Fruit fly (Drosophila melanogaster) whole organism, wandering third instar larva: Measurements from ENCODE around the gene CG17328.
A peak's percentile ranks its signal among the peaks of the same experiment; 100 is the strongest.

ENCODE experiments used
- Abd-B ChIP-seq: fragments of >200 bp; optimal IDR thresholded peaks from 2 replicates; lab custom pipeline; 2017; ENCODE audit warnings: missing biosample characterization, missing genetic modification characterization
- CG32264 ChIP-seq: fragments of 200-800 bp; sonication (Bioruptor generic); optimal IDR thresholded peaks from 2 replicates; lab custom pipeline; 2016; ENCODE audit warnings: missing biosample characterization, missing genetic modification characterization
- CG9705 ChIP-seq: fragments of 200-800 bp; sonication (Bioruptor generic); optimal IDR thresholded peaks from 2 replicates; lab custom pipeline; 2018; ENCODE audit warnings: missing biosample characterization, mild to moderate bottlenecking, missing genetic modification characterization
- CrebA ChIP-seq: fragments of 200-800 bp; sonication (Bioruptor generic); optimal IDR thresholded peaks from 2 replicates; lab custom pipeline; 2016; ENCODE audit warnings: missing biosample characterization, mild to moderate bottlenecking, missing genetic modification characterization, borderline replicate concordance
- Dfd ChIP-seq: fragments of >200 bp; optimal IDR thresholded peaks from 2 replicates; lab custom pipeline; 2017; ENCODE audit warnings: missing biosample characterization, missing genetic modification characterization
- Dif ChIP-seq: fragments of 200-275, 200-300 bp; sonication (Bioruptor generic); optimal IDR thresholded peaks from 2 replicates; lab custom pipeline; 2018; ENCODE audit warnings: missing biosample characterization, missing genetic modification characterization; ENCODE audit not compliant: partially characterized antibody
- GATAd ChIP-seq: sonication (Bioruptor generic); optimal IDR thresholded peaks from 2 replicates; lab custom pipeline; 2016; ENCODE audit warnings: missing biosample characterization, missing genetic modification characterization
- HLH106 ChIP-seq: fragments of 200-800 bp; optimal IDR thresholded peaks from 3 replicates; lab custom pipeline; 2019; ENCODE audit warnings: missing biosample characterization, mild to moderate bottlenecking, missing genetic modification characterization, moderate library complexity
- Hnf4 ChIP-seq: fragments of 200-800 bp; sonication (Bioruptor generic); optimal IDR thresholded peaks from 2 replicates; lab custom pipeline; 2016; ENCODE audit warnings: missing biosample characterization, mild to moderate bottlenecking, missing genetic modification characterization
- Hr78 ChIP-seq: fragments of >200 bp; optimal IDR thresholded peaks from 2 replicates; lab custom pipeline; 2017; ENCODE audit warnings: missing biosample characterization, missing genetic modification characterization
- Hr83 ChIP-seq: fragments of 200-300 bp; sonication (Bioruptor generic); optimal IDR thresholded peaks from 2 replicates; lab custom pipeline; 2016; ENCODE audit warnings: missing biosample characterization, mild to moderate bottlenecking, missing genetic modification characterization, moderate library complexity; ENCODE audit not compliant: poor library complexity, severe bottlenecking
- Jra ChIP-seq: sonication (Bioruptor generic); optimal IDR thresholded peaks from 2 replicates; lab custom pipeline; 2016; ENCODE audit warnings: missing biosample characterization, missing genetic modification characterization
- Mio ChIP-seq: sonication (Bioruptor generic); optimal IDR thresholded peaks from 2 replicates; lab custom pipeline; 2016; ENCODE audit warnings: missing biosample characterization, missing genetic modification characterization
- Myc ChIP-seq: fragments of >200 bp; optimal IDR thresholded peaks from 2 replicates; lab custom pipeline; 2017
- N ChIP-seq: fragments of >200 bp; optimal IDR thresholded peaks from 2 replicates; lab custom pipeline; 2018; ENCODE audit warnings: missing biosample characterization, missing external identifiers, missing genetic modification characterization
- OdsH ChIP-seq: fragments of 200-800 bp; sonication (Bioruptor generic); optimal IDR thresholded peaks from 2 replicates; lab custom pipeline; 2016; ENCODE audit warnings: missing biosample characterization, mild to moderate bottlenecking, missing genetic modification characterization
- Rel ChIP-seq, 2 experiments: fragments of 200-800 bp; sonication (Bioruptor generic) in 1 of 2; optimal IDR thresholded peaks; 2 replicates in 1 of 2; 3 replicates in 1 of 2; lab custom pipeline; 2016 to 2019; ENCODE audit warnings: mild to moderate bottlenecking in 2 of 2, missing biosample characterization in 2 of 2, missing genetic modification characterization in 2 of 2, moderate library complexity in 1 of 2
- Sp1 ChIP-seq: fragments of 200-800 bp; sonication (Bioruptor generic); optimal IDR thresholded peaks from 3 replicates; lab custom pipeline; 2019; ENCODE audit warnings: missing biosample characterization, mild to moderate bottlenecking, missing genetic modification characterization, moderate library complexity
- Vsx2 ChIP-seq: fragments of 200-300, 225-300 bp; sonication (Bioruptor generic); optimal IDR thresholded peaks from 2 replicates; lab custom pipeline; 2018; ENCODE audit warnings: missing biosample characterization, missing genetic modification characterization; ENCODE audit not compliant: partially characterized antibody
- br ChIP-seq: fragments of 200-800 bp; sonication (Bioruptor generic); optimal IDR thresholded peaks from 2 replicates; lab custom pipeline; 2016; ENCODE audit warnings: missing biosample characterization, missing genetic modification characterization
- brk ChIP-seq: fragments of 200-800 bp; sonication (Bioruptor generic); optimal IDR thresholded peaks from 2 replicates; lab custom pipeline; 2016; ENCODE audit warnings: missing biosample characterization, mild to moderate bottlenecking, missing genetic modification characterization
- dl ChIP-seq, 2 experiments: fragments of 175-275, 200-275 bp in 1 of 2; fragments of 200-275 bp in 1 of 2; sonication (Bioruptor generic); optimal IDR thresholded peaks; lab custom pipeline; 2018; ENCODE audit warnings: mild to moderate bottlenecking in 2 of 2, missing biosample characterization in 2 of 2, missing genetic modification characterization in 2 of 2, moderate library complexity in 2 of 2; ENCODE audit not compliant: partially characterized antibody in 2 of 2, insufficient read depth in 1 of 2
- dmrt93B ChIP-seq: fragments of 200-800 bp; sonication (Bioruptor generic); optimal IDR thresholded peaks from 2 replicates; lab custom pipeline; 2018; ENCODE audit warnings: missing biosample characterization, mild to moderate bottlenecking, missing genetic modification characterization
- dsf ChIP-seq: sonication (Bioruptor generic); optimal IDR thresholded peaks from 2 replicates; lab custom pipeline; 2016; ENCODE audit warnings: missing biosample characterization, missing genetic modification characterization, borderline replicate concordance
- ey ChIP-seq: fragments of 200-800 bp; sonication (Bioruptor generic); optimal IDR thresholded peaks from 2 replicates; lab custom pipeline; 2016; ENCODE audit warnings: missing biosample characterization, missing genetic modification characterization
- foxo ChIP-seq, 2 experiments: fragments of 200-800 bp; sonication (Bioruptor generic); optimal IDR thresholded peaks; 2 replicates in 1 of 2; 3 replicates in 1 of 2; lab custom pipeline; 2016 to 2017; ENCODE audit warnings: missing biosample characterization in 2 of 2, missing genetic modification characterization in 2 of 2
- fru ChIP-seq: fragments of 200-800 bp; sonication (Bioruptor generic); optimal IDR thresholded peaks from 3 replicates; lab custom pipeline; 2016; ENCODE audit warnings: missing biosample characterization, mild to moderate bottlenecking, missing genetic modification characterization
- h ChIP-seq: fragments of 200-800 bp; sonication (Bioruptor generic); optimal IDR thresholded peaks from 3 replicates; lab custom pipeline; 2016; ENCODE audit warnings: missing biosample characterization, mild to moderate bottlenecking, missing genetic modification characterization
- jim ChIP-seq: fragments of 175-275, 200-325 bp; sonication (Bioruptor generic); optimal IDR thresholded peaks from 2 replicates; lab custom pipeline; 2016; ENCODE audit warnings: missing biosample characterization, mild to moderate bottlenecking, missing genetic modification characterization
- lola ChIP-seq: fragments of >200 bp; optimal IDR thresholded peaks from 2 replicates; lab custom pipeline; 2017; ENCODE audit warnings: missing biosample characterization, missing genetic modification characterization
- pan ChIP-seq: fragments of >200 bp; optimal IDR thresholded peaks from 2 replicates; lab custom pipeline; 2017
- psq ChIP-seq: fragments of 200-800 bp; sonication (Bioruptor generic); optimal IDR thresholded peaks from 3 replicates; lab custom pipeline; 2017; ENCODE audit warnings: missing biosample characterization, mild to moderate bottlenecking, missing genetic modification characterization, moderate library complexity
- rgr ChIP-seq: fragments of 200-800 bp; sonication (Bioruptor generic); optimal IDR thresholded peaks from 3 replicates; lab custom pipeline; 2016; ENCODE audit warnings: missing biosample characterization, mild to moderate bottlenecking, missing genetic modification characterization
- sage ChIP-seq: fragments of 200-800 bp; sonication (Bioruptor generic); optimal IDR thresholded peaks from 2 replicates; lab custom pipeline; 2016; ENCODE audit warnings: missing biosample characterization, mild to moderate bottlenecking, missing genetic modification characterization
- sv ChIP-seq: fragments of 200-800 bp; sonication (Bioruptor generic); optimal IDR thresholded peaks from 3 replicates; lab custom pipeline; 2016; ENCODE audit warnings: missing biosample characterization, missing genetic modification characterization
- tai ChIP-seq: sonication (Bioruptor generic); optimal IDR thresholded peaks from 2 replicates; lab custom pipeline; 2016; ENCODE audit warnings: missing biosample characterization, missing genetic modification characterization
- usp ChIP-seq: fragments of >200 bp; optimal IDR thresholded peaks from 2 replicates; lab custom pipeline; 2017; ENCODE audit warnings: missing biosample characterization, missing genetic modification characterization
- woc ChIP-seq: sonication (Bioruptor generic); optimal IDR thresholded peaks from 2 replicates; lab custom pipeline; 2016; ENCODE audit warnings: missing biosample characterization, mild to moderate bottlenecking, missing genetic modification characterization

Gene CG17328

dm6 chr2L:16329102-16329520, 29.4 kb downstream of the CG17328 start, which contains the start of gene mRpL4:
TSS of gene mRpL4 (minus strand) at chr2L:16329132.
- TF ChIP-seq Dfd (no peak), dsf (GFP tag; lab: Kevin White, UChicago) (no peak), rgr (GFP tag; lab: Kevin White, UChicago) (no peak), usp (GFP tag; lab: Kevin White, UChicago) (no peak), Hr83 (peak; percentile 63), CrebA (no peak), CG9705 (GFP tag; lab: Kevin White, UChicago) (no peak), Sp1 (GFP tag; lab: Kevin White, UChicago) (no peak), dmrt93B (GFP tag; lab: Kevin White, UChicago) (no peak), foxo (GFP tag; optimal IDR thresholded peaks at IDR 0.05; lab: Kevin White, UChicago) (peak in 1 of 2 experiments; percentile 71), HLH106 (tag; lab: Kevin White, UChicago) (no peak), woc (peak; percentile 72), ey (no peak), OdsH (GFP tag; lab: Kevin White, UChicago) (peak; percentile 14), Jra (GFP tag; lab: Kevin White, UChicago) (peak; percentile 57), Abd-B (GFP tag; lab: Kevin White, UChicago) (no peak), Hr78 (GFP tag; lab: Kevin White, UChicago) (no peak), psq (GFP tag; lab: Kevin White, UChicago) (peak; percentile 43), GATAd (GFP tag; lab: Kevin White, UChicago) (no peak), CG32264 (GFP tag; lab: Kevin White, UChicago) (no peak), sv (GFP tag; lab: Kevin White, UChicago) (peak; percentile 64), dl (GFP tag; optimal IDR thresholded peaks at IDR 0.05; lab: Kevin White, UChicago; ENCODE audit: insufficient read depth in 1 of 2, partially characterized antibody in 2 of 2) (no peak), jim (GFP tag; lab: Kevin White, UChicago) (no peak), Dif (GFP tag; lab: Kevin White, UChicago) (no peak), brk (no peak), h (GFP tag; lab: Kevin White, UChicago) (no peak), Hnf4 (GFP tag; lab: Kevin White, UChicago) (peak; percentile 81), Myc (lab: Kevin White, UChicago) (no peak), lola (no peak), tai (GFP tag; lab: Kevin White, UChicago) (peak; percentile 85), Vsx2 (GFP tag; lab: Kevin White, UChicago) (no peak), pan (no peak), sage (GFP tag; lab: Kevin White, UChicago) (no peak), N (GFP tag; lab: Kevin White, UChicago) (no peak), fru (GFP tag; lab: Kevin White, UChicago) (no peak), Rel (GFP tag; optimal IDR thresholded peaks at IDR 0.05; lab: Kevin White, UChicago) (no peak), Rel (tag; optimal IDR thresholded peaks at IDR 0.05; lab: Kevin White, UChicago) (no peak), Mio (GFP tag; lab: Kevin White, UChicago) (no peak), br (GFP tag; lab: Kevin White, UChicago) (no peak)

- TF ChIP-seq Myc (lab: Kevin White, UChicago) (no peak), Rel (GFP tag; optimal IDR thresholded peaks at IDR 0.05; lab: Kevin White, UChicago) (no peak), Rel (tag; optimal IDR thresholded peaks at IDR 0.05; lab: Kevin White, UChicago) (no peak), CrebA (no peak), OdsH (GFP tag; lab: Kevin White, UChicago) (no peak), brk (no peak), foxo (GFP tag; optimal IDR thresholded peaks at IDR 0.05; lab: Kevin White, UChicago) (no peak), usp (GFP tag; lab: Kevin White, UChicago) (no peak), dsf (GFP tag; lab: Kevin White, UChicago) (no peak), CG9705 (GFP tag; lab: Kevin White, UChicago) (no peak), Vsx2 (GFP tag; lab: Kevin White, UChicago) (no peak), Jra (GFP tag; lab: Kevin White, UChicago) (no peak), Sp1 (GFP tag; lab: Kevin White, UChicago) (no peak), Dfd (no peak), GATAd (GFP tag; lab: Kevin White, UChicago) (no peak), dmrt93B (GFP tag; lab: Kevin White, UChicago) (no peak), dl (GFP tag; optimal IDR thresholded peaks at IDR 0.05; lab: Kevin White, UChicago; ENCODE audit: insufficient read depth in 1 of 2, partially characterized antibody in 2 of 2) (no peak), Abd-B (GFP tag; lab: Kevin White, UChicago) (no peak)
Observed at dm6 chr2L:16329625-16330024, 29.9 kb downstream of the CG17328 start, which contains the start of gene CG4440. TSS of gene CG4440 (plus strand) at chr2L:16329925.
